Worm (Caenorhabditis elegans) whole organism, L1 larva: Measurements from ENCODE around the gene C05D12.3.

Experiments
- aha-1 ChIP-seq: fragments of 150-350 bp; optimal IDR thresholded peaks from 2 replicates; lab custom pipeline; 2014; ENCODE audit warnings: missing biosample characterization, missing genetic modification characterization
- alr-1 ChIP-seq: fragments of 200-800 bp; sonication (Bioruptor generic); optimal IDR thresholded peaks from 2 replicates; lab custom pipeline; 2018; ENCODE audit warnings: borderline replicate concordance, mild to moderate bottlenecking, missing genetic modification characterization, missing compliant biosample characterization
- blmp-1 ChIP-seq: fragments of 150-350 bp; optimal IDR thresholded peaks from 2 replicates; lab custom pipeline; 2014; ENCODE audit warnings: missing biosample characterization, missing genetic modification characterization
- ceh-8 ChIP-seq: fragments of 200-800 bp; sonication (Bioruptor generic); optimal IDR thresholded peaks from 2 replicates; lab custom pipeline; 2018; ENCODE audit warnings: mild to moderate bottlenecking, missing genetic modification characterization, moderate library complexity, missing compliant biosample characterization
- ceh-88 ChIP-seq: fragments of 200-800 bp; sonication (Bioruptor generic); IDR thresholded peaks from 2 replicates; pipeline ENCODE4 v1.3.6; 2022; ENCODE audit warnings: missing genetic modification characterization, missing compliant biosample characterization
- ceh-90 ChIP-seq: sonication (generic microtip); optimal IDR thresholded peaks from 2 replicates; lab custom pipeline; 2016; ENCODE audit warnings: missing genetic modification characterization, missing compliant biosample characterization
- ces-1 ChIP-seq: fragments of 150-350 bp; optimal IDR thresholded peaks from 2 replicates; lab custom pipeline; 2014; ENCODE audit warnings: missing biosample characterization, missing genetic modification reagents, missing genetic modification characterization
- dsc-1 ChIP-seq: sonication (generic microtip); optimal IDR thresholded peaks from 2 replicates; lab custom pipeline; 2016; ENCODE audit warnings: mild to moderate bottlenecking, missing genetic modification characterization, missing compliant biosample characterization
- elt-2 ChIP-seq: sonication (generic microtip); optimal IDR thresholded peaks from 2 replicates; lab custom pipeline; 2016; ENCODE audit warnings: missing genetic modification characterization, mild to moderate bottlenecking, inconsistent platforms, missing compliant biosample characterization, missing genetic modification reagents
- elt-3 ChIP-seq, 6 experiments: fragments of 150-350 bp in 1 of 6; sonication (generic microtip); optimal IDR thresholded peaks; 2 replicates each; lab custom pipeline; 2017 to 2018; ENCODE audit warnings: missing biosample characterization in 6 of 6, missing genetic modification characterization in 6 of 6, inconsistent platforms in 1 of 6
- ets-5 ChIP-seq: fragments of 200-800 bp; sonication (Bioruptor generic); IDR thresholded peaks from 2 replicates; pipeline ENCODE4 v1.3.6; 2022; ENCODE audit warnings: missing genetic modification characterization, missing compliant biosample characterization
- fkh-10 ChIP-seq: sonication (generic microtip); optimal IDR thresholded peaks from 2 replicates; lab custom pipeline; 2017; ENCODE audit warnings: missing biosample characterization, missing genetic modification reagents, missing genetic modification characterization
- hlh-17 ChIP-seq: fragments of 200-800 bp; sonication (Bioruptor generic); optimal IDR thresholded peaks from 2 replicates; lab custom pipeline; 2018; ENCODE audit warnings: missing genetic modification characterization, mild to moderate bottlenecking, missing compliant biosample characterization, moderate library complexity, borderline replicate concordance
- hpl-2 ChIP-seq: fragments of 150-350 bp; optimal IDR thresholded peaks from 2 replicates; lab custom pipeline; 2014; ENCODE audit warnings: missing biosample characterization, missing genetic modification reagents, missing genetic modification characterization
- jun-1 ChIP-seq: fragments of 150-350 bp; optimal IDR thresholded peaks from 2 replicates; lab custom pipeline; 2014; ENCODE audit warnings: missing biosample characterization, missing genetic modification reagents, missing genetic modification characterization
- lin-14 ChIP-seq: fragments of 200-800 bp; sonication (Bioruptor generic); optimal IDR thresholded peaks from 2 replicates; lab custom pipeline; 2018; ENCODE audit warnings: mild to moderate bottlenecking, missing genetic modification characterization, moderate library complexity, missing compliant biosample characterization
- lin-15B ChIP-seq: fragments of 150-350 bp; sonication (generic microtip); optimal IDR thresholded peaks from 3 replicates; lab custom pipeline; 2014; ENCODE audit warnings: missing biosample characterization, missing genetic modification characterization
- lin-35 ChIP-seq, 2 experiments: fragments of 150-350 bp; optimal IDR thresholded peaks; 2 replicates each; lab custom pipeline; 2014; ENCODE audit warnings: missing biosample characterization in 2 of 2, missing genetic modification characterization in 2 of 2, missing genetic modification reagents in 2 of 2
- mef-2 ChIP-seq: fragments of 150-350 bp; optimal IDR thresholded peaks from 2 replicates; lab custom pipeline; 2014; ENCODE audit warnings: missing biosample characterization, missing genetic modification characterization
- mep-1 ChIP-seq: fragments of 150-350 bp; optimal IDR thresholded peaks from 2 replicates; lab custom pipeline; 2014; ENCODE audit warnings: missing biosample characterization, missing genetic modification characterization
- nhr-19 ChIP-seq: fragments of 200-800 bp; sonication (Bioruptor generic); conservative IDR thresholded peaks from 2 replicates; pipeline ENCODE4 v1.3.6; 2022; ENCODE audit warnings: missing genetic modification characterization, missing compliant biosample characterization
- nhr-20 ChIP-seq: sonication (generic microtip); optimal IDR thresholded peaks from 2 replicates; lab custom pipeline; 2016; ENCODE audit warnings: mild to moderate bottlenecking, missing genetic modification characterization, missing compliant biosample characterization
- nhr-47 ChIP-seq: sonication (generic microtip); optimal IDR thresholded peaks from 2 replicates; lab custom pipeline; 2016; ENCODE audit warnings: mild to moderate bottlenecking, missing genetic modification characterization, moderate library complexity, missing compliant biosample characterization
- nhr-84 ChIP-seq: sonication (generic microtip); optimal IDR thresholded peaks from 2 replicates; lab custom pipeline; 2017; ENCODE audit warnings: missing biosample characterization, missing genetic modification characterization
- nhr-85 ChIP-seq: sonication (generic microtip); peaks from one replicate; lab custom pipeline; 2016; ENCODE audit warnings: missing genetic modification characterization, inconsistent platforms, missing compliant biosample characterization
- pag-3 ChIP-seq: sonication (generic microtip); optimal IDR thresholded peaks from 2 replicates; lab custom pipeline; 2017; ENCODE audit warnings: missing genetic modification characterization, mild to moderate bottlenecking, missing compliant biosample characterization, antibody characterized with exemption, borderline replicate concordance; ENCODE audit not compliant: insufficient read depth
- snpc-4 ChIP-seq: fragments of 150-350 bp; optimal IDR thresholded peaks from 2 replicates; lab custom pipeline; 2014; ENCODE audit warnings: missing biosample characterization, missing genetic modification characterization
- snu-23 ChIP-seq: sonication (generic microtip); optimal IDR thresholded peaks from 2 replicates; lab custom pipeline; 2016; ENCODE audit warnings: missing genetic modification characterization, missing compliant biosample characterization
- sox-4 ChIP-seq: sonication (generic microtip); optimal IDR thresholded peaks from 2 replicates; lab custom pipeline; 2016; ENCODE audit warnings: missing genetic modification characterization, missing compliant biosample characterization
- tbx-2 ChIP-seq: sonication (generic microtip); optimal IDR thresholded peaks from 2 replicates; lab custom pipeline; 2016; ENCODE audit warnings: missing genetic modification characterization, missing compliant biosample characterization
- tlp-1 ChIP-seq: fragments of 150-350 bp; optimal IDR thresholded peaks from 2 replicates; lab custom pipeline; 2014; ENCODE audit warnings: missing biosample characterization, missing genetic modification characterization
- unc-130 ChIP-seq: fragments of 150-350 bp; optimal IDR thresholded peaks from 2 replicates; lab custom pipeline; 2017; ENCODE audit warnings: missing biosample characterization, missing genetic modification characterization, inconsistent platforms
- unc-30 ChIP-seq: sonication (generic microtip); optimal IDR thresholded peaks from 2 replicates; lab custom pipeline; 2017; ENCODE audit warnings: missing biosample characterization, missing genetic modification characterization
- xbp-1 ChIP-seq: sonication (generic microtip); optimal IDR thresholded peaks from 2 replicates; lab custom pipeline; 2016; ENCODE audit warnings: missing genetic modification characterization, missing compliant biosample characterization

Gene C05D12.3

ce11 chrII:11398787-11399186 is 26.3 kb upstream of the C05D12.3 start:
- no peak for TF ChIP-seq fkh-10
- peak; percentile 8 for TF ChIP-seq ceh-8

ce11 chrII:11400386-11400785 is 24.7 kb upstream of the C05D12.3 start:
- TF ChIP-seq xbp-1 (tag; lab: Kevin White, UChicago) (no peak), snu-23 (GFP tag; lab: Kevin White, UChicago) (peak; percentile 14), mep-1 (tag; lab: Kevin White, UChicago) (peak; percentile 55), lin-14 (GFP tag; lab: Kevin White, UChicago) (peak; percentile 33), ces-1 (GFP tag; lab: Kevin White, UChicago) (no peak), blmp-1 (tag; lab: Kevin White, UChicago) (peak; percentile 52), nhr-19 (GFP tag; lab: Robert Waterston, UW) (no peak), aha-1 (tag; lab: Kevin White, UChicago) (no peak)

DNA sequence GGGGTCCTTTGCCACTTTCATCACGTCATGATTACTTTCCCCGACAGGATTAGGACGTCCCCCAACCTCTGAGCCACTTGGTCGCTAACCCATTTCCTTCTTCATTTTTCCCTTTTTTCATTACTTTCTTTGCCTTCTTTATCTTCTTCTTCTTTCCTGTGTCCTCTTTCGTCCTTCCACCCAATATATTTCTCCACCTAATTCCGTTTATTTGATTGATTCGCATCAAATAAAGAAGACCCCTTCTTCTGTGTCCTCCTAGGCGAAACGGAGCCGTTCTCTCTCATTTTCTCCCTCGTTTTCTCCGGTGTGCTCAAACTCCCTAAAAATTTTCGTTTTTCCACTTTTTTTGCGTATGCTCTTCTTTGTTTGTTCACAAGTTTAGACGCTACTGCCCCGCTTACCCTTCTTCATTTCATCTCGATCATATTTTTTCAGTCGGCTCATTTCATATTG is 15.4 kb upstream of the C05D12.3 start, which contains the start of gene C05D12.7:
Gene C05D12.7, plus strand, starts transcription at position 406 of the 456 bp plus-strand sequence.
- no peak for TF ChIP-seq pag-3 (tag; lab: Kevin White, UChicago)
- no peak for TF ChIP-seq alr-1
- no peak for TF ChIP-seq lin-15B (tag; lab: Kevin White, UChicago)
- peak; percentile 22 for TF ChIP-seq lin-14 (GFP tag; lab: Kevin White, UChicago)
- TF ChIP-seq tbx-2 = no peak
- no peak for TF ChIP-seq ceh-88 (GFP tag; lab: Robert Waterston, UW)
- TF ChIP-seq, all 84 proteins: peak for 1

ce11 chrII:11415672-11416071 is 9.4 kb upstream of the C05D12.3 start, which contains the start of gene C05D12.1:
TSS of gene C05D12.1 (minus strand) at chrII:11415772.
- TF ChIP-seq blmp-1 (tag; lab: Kevin White, UChicago) (peak; percentile 33), ceh-90 (tag; lab: Kevin White, UChicago) (no peak)

ce11 chrII:11417999-11418398 is 7.1 kb upstream of the C05D12.3 start, which contains the start of gene C05D12.2:
TSS of gene C05D12.2 (plus strand) at chrII:11418299.
- TF ChIP-seq tlp-1 (tag; lab: Kevin White, UChicago) (no peak), unc-130 (tag; lab: Kevin White, UChicago) (no peak), nhr-47 (no peak)

DNA sequence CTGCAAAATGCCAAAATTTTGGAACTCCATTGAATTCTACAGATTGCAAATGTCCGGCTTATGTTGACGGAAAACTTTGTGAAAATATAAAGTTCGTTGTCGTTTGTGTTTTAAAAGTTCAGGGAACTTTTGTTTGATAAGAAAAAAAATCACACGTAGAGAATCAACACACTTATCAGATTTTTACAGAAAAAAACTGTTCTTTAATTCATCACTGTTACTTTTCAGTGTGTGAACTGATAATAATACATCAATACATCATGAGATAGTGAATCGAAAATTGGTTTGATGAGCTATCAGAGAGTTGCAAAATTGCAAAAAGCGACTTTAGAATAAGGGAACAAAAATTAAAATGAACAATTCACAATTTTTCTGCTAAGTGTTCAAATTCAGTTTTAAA is 6.6 kb upstream of the C05D12.3 start:
- TF ChIP-seq ces-1 (GFP tag; lab: Kevin White, UChicago) (no peak), sox-4 (no peak), tbx-2 (no peak), hlh-17 (GFP tag; lab: Kevin White, UChicago) (no peak), nhr-20 (tag; lab: Kevin White, UChicago) (peak; percentile 0), snpc-4 (tag; lab: Kevin White, UChicago) (no peak), nhr-84 (no peak), hpl-2 (GFP tag; lab: Kevin White, UChicago) (no peak), fkh-10 (no peak), nhr-85 (tag; lab: Kevin White, UChicago) (no peak), ceh-88 (GFP tag; lab: Robert Waterston, UW) (no peak), nhr-47 (no peak), lin-35 (GFP tag; optimal IDR thresholded peaks at IDR 0.05; lab: Kevin White, UChicago) (peak in 1 of 2 experiments; percentile 11), ets-5 (no peak), unc-30 (tag; lab: Kevin White, UChicago) (no peak), dsc-1 (tag; lab: Kevin White, UChicago) (no peak), elt-2 (peak; percentile 69), aha-1 (tag; lab: Kevin White, UChicago) (no peak), elt-3 (tag; optimal IDR thresholded peaks at IDR 0.05; lab: Kevin White, UChicago) (no peak), mef-2 (tag; lab: Kevin White, UChicago) (no peak), jun-1 (tag; lab: Kevin White, UChicago) (no peak)
